Fruit fly (Drosophila melanogaster) whole organism, prepupa: Measurements from ENCODE around the gene MFS10.
"Not testable (repeated sequence)": the region's sequence is repeated elsewhere in the genome, so short reads cannot be mapped to it uniquely, and the experiment has no call there.

Experiments used
- Ets96B ChIP-seq: fragments of 200-800 bp; optimal IDR thresholded peaks from 2 replicates; lab custom pipeline; 2019; ENCODE audit warnings: missing biosample characterization, mild to moderate bottlenecking, missing genetic modification characterization, moderate library complexity
- achi ChIP-seq: fragments of 200-800 bp; sonication (Bioruptor generic); optimal IDR thresholded peaks from 3 replicates; lab custom pipeline; 2016; ENCODE audit warnings: missing biosample characterization, missing genetic modification characterization
- svp ChIP-seq: fragments of 200-800 bp; sonication (Bioruptor generic); peaks from one replicate; lab custom pipeline; 2016; ENCODE audit warnings: missing biosample characterization, missing genetic modification characterization

MFS10 gene

DNA sequence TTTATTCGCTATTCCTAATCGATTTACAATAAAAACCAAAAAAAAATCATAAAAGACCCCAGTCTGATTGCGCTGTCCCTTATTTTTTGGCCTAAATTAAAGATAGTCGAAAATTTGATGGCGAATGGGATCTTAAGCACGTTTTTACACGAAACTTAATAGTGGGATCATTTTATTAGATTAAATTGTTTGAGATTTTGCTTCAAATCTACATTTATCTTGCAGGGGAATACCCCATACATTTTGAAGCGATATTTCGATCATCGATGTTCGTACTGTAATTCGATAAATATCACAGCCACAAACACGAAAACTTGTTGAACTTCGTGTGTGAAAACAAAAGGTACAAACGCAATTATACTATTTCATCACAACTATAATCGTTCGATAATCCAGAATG is 55.4 kb downstream of the MFS10 start, which contains the start of gene CG32641:
TSS of gene CG32641 (plus strand) at position 301 of the 400 bp plus-strand sequence.
- TF ChIP-seq svp, achi, Ets96B: not testable (repeated sequence)
- TF ChIP-seq, all 60 proteins: peak for 0; not testable (repeated sequence) for 60
